Comparison of ENCODE assay signal across 7 worm cellular contexts in the genomic region with DNA sequence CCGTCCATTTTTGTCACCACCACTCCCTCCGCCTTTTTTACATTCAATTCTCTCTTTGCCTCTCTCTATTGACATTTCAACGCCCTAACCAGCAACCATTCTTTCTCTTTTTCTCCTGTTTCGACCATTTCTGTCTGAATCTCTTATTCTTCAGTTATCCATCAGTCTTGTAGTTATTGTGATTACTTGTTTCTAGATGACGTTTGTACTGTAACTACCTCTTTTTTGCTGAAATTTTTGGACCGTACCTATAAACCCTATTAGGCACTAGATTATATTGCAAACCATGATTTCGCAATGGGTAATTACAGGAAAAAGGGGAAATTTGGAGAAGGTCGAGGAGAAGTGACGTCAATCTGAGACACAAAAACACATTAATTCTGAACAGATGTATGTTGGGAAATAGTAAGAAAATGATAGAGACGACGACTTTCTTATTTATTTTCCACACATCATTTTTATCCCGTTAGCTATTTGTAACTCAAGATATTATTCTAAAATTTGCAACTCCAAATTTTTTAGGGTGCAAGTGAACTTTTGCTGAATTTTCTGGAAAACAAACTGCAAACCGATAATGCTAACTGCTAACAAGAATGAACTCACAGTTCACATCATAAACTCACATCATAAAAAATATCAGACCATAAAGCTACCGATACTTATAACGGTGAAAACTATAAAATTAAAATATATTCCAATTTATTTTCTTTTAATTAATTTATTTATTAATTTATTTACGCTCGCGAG.
TF ChIP-seq lines count a peak whose summit lies in the region.

No protein-coding gene starts in this region.

TF ChIP-seq in whole organism, L1 larva, 84 proteins besides CTCF, POLR2A, EP300 and RAD21 (continues in another document):
- no peak for TF ChIP-seq fos-1 (tag; optimal IDR thresholded peaks at IDR 0.05; lab: Kevin White, UChicago)
- peak; percentile 51 for TF ChIP-seq mep-1 (tag; optimal IDR thresholded peaks at IDR 0.05; lab: Kevin White, UChicago)
- TF ChIP-seq snu-23 (GFP tag; optimal IDR thresholded peaks at IDR 0.05; lab: Kevin White, UChicago) = peak; percentile 63
- no peak for TF ChIP-seq ceh-63 (GFP tag; optimal IDR thresholded peaks at IDR 0.05; lab: Kevin White, UChicago)
- TF ChIP-seq blmp-1 (tag; optimal IDR thresholded peaks at IDR 0.05; lab: Kevin White, UChicago) = peak; percentile 32
- TF ChIP-seq dsc-1 (tag; optimal IDR thresholded peaks at IDR 0.05; lab: Kevin White, UChicago) = peak; percentile 69
- TF ChIP-seq nhr-20 (tag; optimal IDR thresholded peaks at IDR 0.05; lab: Kevin White, UChicago) = peak; percentile 47
- TF ChIP-seq rnt-1 (tag; optimal IDR thresholded peaks at IDR 0.05; lab: Kevin White, UChicago) = no peak
- TF ChIP-seq nhr-85 (tag; lab: Kevin White, UChicago) = peak; percentile 91
- TF ChIP-seq nhr-76 (tag; optimal IDR thresholded peaks at IDR 0.05; lab: Kevin White, UChicago) = no peak
- TF ChIP-seq hlh-17 (GFP tag; optimal IDR thresholded peaks at IDR 0.05; lab: Kevin White, UChicago; ENCODE audit: borderline replicate concordance) = no peak
- no peak for TF ChIP-seq C04F5.9 (tag; optimal IDR thresholded peaks at IDR 0.05; lab: Kevin White, UChicago)

TF ChIP-seq in whole organism, L2 larva, 48 proteins besides CTCF, POLR2A, EP300 and RAD21 (continues in another document):
- TF ChIP-seq elt-1 (tag; optimal IDR thresholded peaks at IDR 0.05; lab: Kevin White, UChicago) (no peak), elt-3 (tag; optimal IDR thresholded peaks at IDR 0.05; lab: Kevin White, UChicago) (no peak), lin-39 (tag; optimal IDR thresholded peaks at IDR 0.05; lab: Kevin White, UChicago) (no peak), mab-5 (tag; optimal IDR thresholded peaks at IDR 0.05; lab: Kevin White, UChicago) (no peak), snpc-4 (tag; optimal IDR thresholded peaks at IDR 0.05; lab: Kevin White, UChicago) (no peak), ama-1 (optimal IDR thresholded peaks at IDR 0.05; lab: Kevin White, UChicago) (no peak), lin-13 (GFP tag; optimal IDR thresholded peaks at IDR 0.05; lab: Kevin White, UChicago) (no peak), mdl-1 (tag; optimal IDR thresholded peaks at IDR 0.05; lab: Kevin White, UChicago) (no peak), nhr-77 (tag; optimal IDR thresholded peaks at IDR 0.05; lab: Kevin White, UChicago) (no peak), fos-1 (tag; optimal IDR thresholded peaks at IDR 0.05; lab: Kevin White, UChicago) (peak; percentile 84), ztf-1 (GFP tag; conservative IDR thresholded peaks at IDR 0.05; lab: Robert Waterston, UW) (no peak), unc-55 (GFP tag; optimal IDR thresholded peaks at IDR 0.05; lab: Kevin White, UChicago) (peak; percentile 5), F13H6.1 (tag; optimal IDR thresholded peaks at IDR 0.05; lab: Kevin White, UChicago) (peak; percentile 47)

TF ChIP-seq in whole organism, L3 larva, 47 proteins besides CTCF, POLR2A, EP300 and RAD21 (continues in another document):
- no peak for TF ChIP-seq R02D3.7 (tag; optimal IDR thresholded peaks at IDR 0.05; lab: Kevin White, UChicago)
- TF ChIP-seq eor-1 (tag; optimal IDR thresholded peaks at IDR 0.05; lab: Kevin White, UChicago) = no peak
- no peak for TF ChIP-seq ama-1 (optimal IDR thresholded peaks at IDR 0.05; lab: Kevin White, UChicago)
- no peak for TF ChIP-seq tbx-2 (tag; optimal IDR thresholded peaks at IDR 0.05; lab: Kevin White, UChicago)
- TF ChIP-seq elt-1 (tag; optimal IDR thresholded peaks at IDR 0.05; lab: Kevin White, UChicago) = no peak
- TF ChIP-seq nhr-76 (tag; optimal IDR thresholded peaks at IDR 0.05; lab: Kevin White, UChicago) = no peak
- peak; percentile 59 for TF ChIP-seq elt-2 (tag; optimal IDR thresholded peaks at IDR 0.05; lab: Kevin White, UChicago)
- no peak for TF ChIP-seq fkh-10 (GFP tag; optimal IDR thresholded peaks at IDR 0.05; lab: Kevin White, UChicago)
- no peak for TF ChIP-seq daf-12 (tag; optimal IDR thresholded peaks at IDR 0.05; lab: Kevin White, UChicago)
- no peak for TF ChIP-seq nfya-1 (tag; optimal IDR thresholded peaks at IDR 0.05; lab: Kevin White, UChicago; ENCODE audit: insufficient read depth)
- TF ChIP-seq lin-39 (tag; optimal IDR thresholded peaks at IDR 0.05; lab: Kevin White, UChicago) = no peak
- TF ChIP-seq nhr-25 (tag; optimal IDR thresholded peaks at IDR 0.05; lab: Kevin White, UChicago) = peak; percentile 57
- TF ChIP-seq nhr-77 (tag; optimal IDR thresholded peaks at IDR 0.05; lab: Kevin White, UChicago) = peak; percentile 66

TF ChIP-seq in whole organism, L4 larva, 104 proteins besides CTCF, POLR2A, EP300 and RAD21 (continues in another document):
- TF ChIP-seq F26F4.8 (GFP tag; conservative IDR thresholded peaks at IDR 0.05; lab: Robert Waterston, UW) (no peak), nhr-48 (tag; optimal IDR thresholded peaks at IDR 0.05; lab: Kevin White, UChicago) (no peak), ama-1 (optimal IDR thresholded peaks at IDR 0.05; lab: Kevin White, UChicago) (no peak), rbr-2 (tag; optimal IDR thresholded peaks at IDR 0.05; lab: Kevin White, UChicago) (peak; percentile 7), lim-7 (GFP tag; IDR thresholded peaks at IDR 0.05; lab: Robert Waterston, UW) (no peak), Y75B8A.6 (GFP tag; IDR thresholded peaks at IDR 0.05; lab: Robert Waterston, UW) (no peak), tra-1 (GFP tag; IDR thresholded peaks at IDR 0.05; lab: Robert Waterston, UW) (no peak), ces-1 (GFP tag; optimal IDR thresholded peaks at IDR 0.05; lab: Kevin White, UChicago) (no peak), lir-3 (tag; optimal IDR thresholded peaks at IDR 0.05; lab: Kevin White, UChicago) (no peak), ceh-32 (tag; optimal IDR thresholded peaks at IDR 0.05; lab: Kevin White, UChicago; ENCODE audit: poor library complexity) (no peak), spr-1 (tag; optimal IDR thresholded peaks at IDR 0.05; lab: Kevin White, UChicago) (no peak), mxl-3 (GFP tag; optimal IDR thresholded peaks at IDR 0.05; lab: Kevin White, UChicago) (peak; percentile 6), R02D3.7 (tag; optimal IDR thresholded peaks at IDR 0.05; lab: Kevin White, UChicago) (no peak)

TF ChIP-seq in whole organism, late embryonic, 69 proteins besides CTCF, POLR2A, EP300 and RAD21:
- TF ChIP-seq nfya-1 (tag; optimal IDR thresholded peaks at IDR 0.05; lab: Kevin White, UChicago) (peak; percentile 4), unc-42 (tag; optimal IDR thresholded peaks at IDR 0.05; lab: Kevin White, UChicago) (no peak)

TF ChIP-seq in whole organism, mixed stage, embryonic, 35 proteins besides CTCF, POLR2A, EP300 and RAD21:
- TF ChIP-seq pha-4 (tag; optimal IDR thresholded peaks at IDR 0.05; lab: Kevin White, UChicago) (peak; percentile 6), blmp-1 (tag; optimal IDR thresholded peaks at IDR 0.05; lab: Kevin White, UChicago) (no peak)

TF ChIP-seq in whole organism, young adult, 124 proteins besides CTCF, POLR2A, EP300 and RAD21:
- TF ChIP-seq ztf-18 (tag; optimal IDR thresholded peaks at IDR 0.05; lab: Kevin White, UChicago) = no peak
- TF ChIP-seq T07F8.4 (tag; optimal IDR thresholded peaks at IDR 0.05; lab: Kevin White, UChicago) = no peak
- no peak for TF ChIP-seq nhr-120 (GFP tag; IDR thresholded peaks at IDR 0.05; lab: Robert Waterston, UW)
- no peak for TF ChIP-seq B0035.1 (tag; optimal IDR thresholded peaks at IDR 0.05; lab: Kevin White, UChicago)
- TF ChIP-seq K11D2.4 (GFP tag; IDR thresholded peaks at IDR 0.05; lab: Robert Waterston, UW) = no peak
- TF ChIP-seq cebp-1 (GFP tag; IDR thresholded peaks at IDR 0.05; lab: Robert Waterston, UW) = peak; percentile 61
- TF ChIP-seq cebp-1 (tag; optimal IDR thresholded peaks at IDR 0.05; lab: Kevin White, UChicago) = peak; percentile 94
- no peak for TF ChIP-seq nhr-90 (tag; optimal IDR thresholded peaks at IDR 0.05; lab: Kevin White, UChicago)
- TF ChIP-seq ztf-3 (GFP tag; optimal IDR thresholded peaks at IDR 0.05; lab: Kevin White, UChicago) = no peak
- TF ChIP-seq let-526 (GFP tag; IDR thresholded peaks at IDR 0.05; lab: Robert Waterston, UW) = no peak
- 0 out of 2 replicates have a peak, but pooled peaks have one; percentile 14 for TF ChIP-seq B0336.3 (GFP tag; IDR thresholded peaks at IDR 0.05; lab: Robert Waterston, UW)
- no peak for TF ChIP-seq B0261.1 (tag; optimal IDR thresholded peaks at IDR 0.05; lab: Kevin White, UChicago)
- TF ChIP-seq dpl-1 (GFP tag; optimal IDR thresholded peaks at IDR 0.05; lab: Kevin White, UChicago) = no peak
- no peak for TF ChIP-seq zfh-2 (GFP tag; conservative IDR thresholded peaks at IDR 0.05; lab: Robert Waterston, UW)
- TF ChIP-seq unc-62 (GFP tag; optimal IDR thresholded peaks at IDR 0.05; lab: Kevin White, UChicago) = peak; percentile 51
- no peak for TF ChIP-seq F39B2.1 (GFP tag; IDR thresholded peaks at IDR 0.05; lab: Robert Waterston, UW)
- peak; percentile 32 for TF ChIP-seq lin-40 (tag; optimal IDR thresholded peaks at IDR 0.05; lab: Kevin White, UChicago)
- no peak for TF ChIP-seq lsl-1 (GFP tag; optimal IDR thresholded peaks at IDR 0.05; lab: Kevin White, UChicago)
- no peak for TF ChIP-seq cebp-2 (GFP tag; IDR thresholded peaks at IDR 0.05; lab: Robert Waterston, UW)
- TF ChIP-seq F23B12.7 (tag; optimal IDR thresholded peaks at IDR 0.05; lab: Kevin White, UChicago; ENCODE audit: insufficient read depth) = no peak
- no peak for TF ChIP-seq snpc-1.1 (tag; optimal IDR thresholded peaks at IDR 0.05; lab: Kevin White, UChicago; ENCODE audit: insufficient read depth)
- peak; percentile 58; the same call in 1 of the 2 replicates for TF ChIP-seq hmg-1.2 (GFP tag; IDR thresholded peaks at IDR 0.05; lab: Robert Waterston, UW)
- no peak for TF ChIP-seq ztf-26 (tag; optimal IDR thresholded peaks at IDR 0.05; lab: Kevin White, UChicago)
- peak; percentile 79 for TF ChIP-seq nhr-80 (tag; optimal IDR thresholded peaks at IDR 0.05; lab: Kevin White, UChicago)
- TF ChIP-seq atf-7 (tag; optimal IDR thresholded peaks at IDR 0.05; lab: Kevin White, UChicago) = peak; percentile 7
- no peak for TF ChIP-seq bed-2 (GFP tag; IDR thresholded peaks at IDR 0.05; lab: Robert Waterston, UW)
- peak; percentile 69 for TF ChIP-seq pha-4 (tag; optimal IDR thresholded peaks at IDR 0.05; lab: Kevin White, UChicago)
- TF ChIP-seq aptf-3 (GFP tag; IDR thresholded peaks at IDR 0.05; lab: Robert Waterston, UW) = no peak
- no peak for TF ChIP-seq ets-4 (GFP tag; optimal IDR thresholded peaks at IDR 0.05; lab: Kevin White, UChicago)
- no peak for TF ChIP-seq Y79H2A.3 (GFP tag; conservative IDR thresholded peaks at IDR 0.05; lab: Robert Waterston, UW)
